Worm (Caenorhabditis elegans): Measurements from ENCODE around the gene F59B10.4.

ce11 chrII:10505949-10506348, 13.0 kb downstream of the F59B10.4 start:
- TF ChIP-seq snpc-4 (tag; optimal IDR thresholded peaks at IDR 0.05) (no peak), fkh-8 (tag; optimal IDR thresholded peaks at IDR 0.05) (no peak), elt-2 (tag; optimal IDR thresholded peaks at IDR 0.05) (no peak), lin-35 (GFP tag; optimal IDR thresholded peaks at IDR 0.05) (no peak), lir-3 (tag; optimal IDR thresholded peaks at IDR 0.05; ENCODE audit: poor library complexity) (no peak)

All from whole organism, L1 larva.